Fruit fly (Drosophila melanogaster): ENCODE measurements around the gene CG31559.

Gene CG31559

DNA sequence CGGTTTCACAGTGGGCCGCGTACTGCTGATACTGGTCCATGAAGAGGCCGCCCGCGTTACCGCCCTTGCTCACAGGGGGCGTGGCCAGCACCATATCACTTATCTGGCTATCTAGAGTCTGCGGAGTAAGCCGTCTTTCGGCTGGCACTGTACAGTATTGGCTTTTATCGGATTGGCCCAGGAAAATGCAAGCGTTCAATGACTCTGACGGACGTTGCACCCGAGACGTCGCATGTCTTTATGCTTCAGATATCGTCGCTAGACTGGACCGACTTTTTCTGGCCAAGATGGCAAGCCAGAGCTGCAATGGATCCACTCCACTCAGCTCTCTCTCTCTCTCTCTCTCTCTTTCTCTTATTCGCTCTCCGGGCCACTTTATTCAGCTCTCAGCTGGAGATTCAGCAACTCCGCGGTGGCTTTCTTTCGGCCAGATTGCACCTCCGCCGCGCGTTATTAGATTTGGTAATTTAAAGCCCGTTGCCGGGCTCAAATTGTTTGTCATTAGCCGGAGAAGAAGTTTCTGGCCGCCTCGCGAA, at the start of gene CG31559:
CG31559 (minus strand) TSS at position 273 of the 536 bp plus-strand sequence.
- no peak for TF ChIP-seq noc (tag; optimal IDR thresholded peaks at IDR 0.05)

- no peak for TF ChIP-seq noc (tag; optimal IDR thresholded peaks at IDR 0.05)
Measured at dm6 chr3R:6203000-6203399, 46.0 kb upstream of the CG31559 start.

- TF ChIP-seq noc (tag; optimal IDR thresholded peaks at IDR 0.05), result no peak
Measured at dm6 chr3R:6199717-6200116, 42.7 kb upstream of the CG31559 start.

dm6 chr3R:6198488-6198892, 41.5 kb upstream of the CG31559 start, which contains the start of gene Osi24:
Gene Osi24, plus strand, starts transcription at chr3R:6198811.
- peak; percentile 3 for TF ChIP-seq noc (tag; optimal IDR thresholded peaks at IDR 0.05)

dm6 chr3R:6196416-6196815, 39.4 kb upstream of the CG31559 start:
- TF ChIP-seq noc (tag; optimal IDR thresholded peaks at IDR 0.05), result no peak

- no peak for TF ChIP-seq noc (tag; optimal IDR thresholded peaks at IDR 0.05)
Measured at dm6 chr3R:6187015-6187414, 30.0 kb upstream of the CG31559 start, which contains the start of gene NPFR. Gene NPFR, plus strand, starts transcription at chr3R:6187315.

DNA sequence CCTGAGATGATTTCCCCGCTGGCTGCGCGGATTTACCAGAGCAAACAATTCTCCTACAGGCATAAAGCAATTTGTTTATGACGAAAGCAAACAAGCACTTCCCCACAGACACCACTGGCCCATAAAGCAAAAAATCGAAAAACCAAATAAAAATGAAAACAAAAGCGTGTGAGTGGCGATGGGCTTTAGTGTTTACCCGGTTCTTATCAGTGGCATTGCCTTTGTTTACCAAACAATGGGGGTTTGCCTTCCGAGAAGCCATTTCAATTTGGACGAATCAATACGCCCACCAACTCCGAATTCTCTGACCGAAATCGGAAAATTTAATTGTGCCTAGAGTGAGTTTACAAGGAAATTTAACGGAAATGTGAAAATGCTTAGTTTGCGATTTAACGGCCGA, 25.5 kb upstream of the CG31559 start:
- TF ChIP-seq noc (tag; optimal IDR thresholded peaks at IDR 0.05), result no peak

dm6 chr3R:6173249-6173648, 16.2 kb upstream of the CG31559 start, which contains the start of gene Osi1:
Gene Osi1, plus strand, starts transcription at chr3R:6173549.
- no peak for TF ChIP-seq noc (tag; optimal IDR thresholded peaks at IDR 0.05)

DNA sequence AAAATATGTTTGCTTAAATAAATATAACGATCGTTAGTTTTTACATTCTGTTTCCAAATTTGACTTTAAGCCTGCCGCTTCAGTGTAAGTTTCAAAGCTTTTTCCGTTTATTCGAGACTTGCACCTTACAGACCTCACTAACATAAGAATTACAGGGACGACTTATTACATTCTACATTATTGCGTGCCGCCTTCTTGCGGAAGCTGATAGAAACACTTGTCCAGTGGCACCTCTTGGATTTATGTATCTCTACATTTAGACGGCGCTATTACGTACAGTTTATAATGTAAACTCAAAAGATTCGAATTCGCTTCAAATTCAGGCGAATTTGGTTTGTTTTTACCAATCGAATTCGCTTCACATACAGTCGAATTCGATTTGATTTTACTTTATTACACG, 13.7 kb upstream of the CG31559 start:
- TF ChIP-seq noc (tag; optimal IDR thresholded peaks at IDR 0.05), result no peak

DNA sequence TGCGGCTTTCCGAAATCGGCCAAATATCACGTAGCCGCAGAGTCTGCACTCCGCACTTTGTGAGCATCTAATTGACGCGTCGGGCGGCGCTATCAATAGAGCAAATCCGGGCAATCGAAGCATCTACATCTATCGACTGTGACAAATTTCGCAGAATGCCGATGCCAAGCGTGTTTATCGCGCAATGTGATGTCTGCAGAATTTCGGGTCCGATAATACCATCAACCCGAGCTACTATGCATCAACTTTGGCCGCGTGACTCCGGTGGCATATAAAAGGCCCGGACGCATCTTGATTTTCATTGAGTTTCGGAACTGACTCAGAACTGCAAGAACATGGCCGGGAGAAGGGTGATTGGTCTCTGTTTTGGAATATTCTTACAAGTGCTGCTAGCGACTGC, 10.1 kb upstream of the CG31559 start, which contains the start of gene CG1077:
CG1077 (plus strand) TSS at position 301 of the 400 bp plus-strand sequence.
- TF ChIP-seq noc (tag; optimal IDR thresholded peaks at IDR 0.05), result no peak

DNA sequence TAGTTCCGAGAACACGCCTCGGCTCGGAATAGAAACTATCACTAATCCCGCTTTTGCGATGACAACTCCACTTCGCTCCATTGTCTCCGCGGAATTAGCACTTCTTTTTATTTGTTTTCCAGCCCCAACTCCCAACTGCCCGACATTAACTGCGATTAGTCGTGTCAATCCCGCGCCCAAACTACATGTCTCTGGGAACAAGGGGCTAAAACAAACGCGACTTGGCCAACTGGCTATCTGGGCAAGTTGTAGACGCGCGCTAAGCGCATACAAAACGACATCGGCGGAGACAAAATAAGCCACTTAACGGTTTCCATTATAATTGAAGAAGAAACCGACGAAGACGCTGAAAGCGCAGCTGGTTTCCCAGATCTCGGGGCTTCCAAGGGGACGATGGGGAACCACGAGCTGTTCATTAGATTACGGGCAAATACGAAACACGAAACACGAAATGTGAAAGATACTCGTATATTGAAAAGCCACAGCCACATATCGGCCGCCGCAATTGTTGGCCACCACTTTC, 2.2 kb downstream of the CG31559 start:
- TF ChIP-seq noc (tag; optimal IDR thresholded peaks at IDR 0.05), result no peak

- no peak for TF ChIP-seq noc (tag; optimal IDR thresholded peaks at IDR 0.05)
Measured at dm6 chr3R:6153574-6153973, 3.5 kb downstream of the CG31559 start.

dm6 chr3R:6149593-6149992, 7.4 kb downstream of the CG31559 start:
- TF ChIP-seq noc (tag; optimal IDR thresholded peaks at IDR 0.05), result no peak

dm6 chr3R:6149130-6149529, 7.9 kb downstream of the CG31559 start:
- TF ChIP-seq noc (tag; optimal IDR thresholded peaks at IDR 0.05), result no peak

dm6 chr3R:6141768-6142167, 15.3 kb downstream of the CG31559 start:
- no peak for TF ChIP-seq noc (tag; optimal IDR thresholded peaks at IDR 0.05)

- no peak for TF ChIP-seq noc (tag; optimal IDR thresholded peaks at IDR 0.05)
Measured at dm6 chr3R:6122292-6122691, 34.7 kb downstream of the CG31559 start, which contains the start of gene Vha14-2. Gene Vha14-2, plus strand, starts transcription at chr3R:6122592.

DNA sequence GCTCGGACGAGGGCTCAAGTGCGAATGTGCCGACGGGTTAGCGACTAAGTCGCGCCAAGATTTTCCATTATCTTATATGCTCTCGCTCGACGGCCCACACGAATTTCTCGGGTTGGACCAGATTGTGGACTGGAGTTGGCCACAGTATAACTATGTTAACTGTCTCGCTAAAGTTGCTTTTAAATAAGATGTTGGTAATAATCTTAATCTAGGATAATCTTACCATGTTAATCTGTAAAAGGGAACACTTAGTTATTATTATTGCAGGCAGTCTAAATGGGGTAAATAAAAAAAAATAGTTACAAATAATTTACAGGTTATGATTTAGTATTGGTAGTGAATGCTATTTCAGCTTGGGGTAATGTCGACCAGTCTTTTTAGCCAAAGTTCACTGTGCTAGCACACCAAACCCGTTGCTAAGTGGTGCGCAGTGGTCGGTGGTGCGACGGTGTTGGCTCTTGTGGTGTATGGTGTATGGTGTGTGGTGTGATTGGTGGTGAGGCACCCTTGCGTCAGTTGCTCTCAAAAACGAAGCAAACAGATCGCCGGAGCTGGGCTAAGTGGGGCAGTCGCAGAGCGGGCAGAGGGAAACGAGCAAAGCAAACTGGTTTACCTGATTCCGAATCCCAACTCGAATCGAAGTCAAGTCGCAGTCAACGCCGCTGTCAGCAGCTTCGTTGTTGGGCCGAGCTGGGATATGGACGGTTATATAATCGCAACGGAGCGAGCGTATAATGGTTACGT, 44.6 kb downstream of the CG31559 start, which contains the start of gene Obp83g:
Obp83g (minus strand) TSS at position 51 of the 744 bp plus-strand sequence.
- peak; percentile 77 for TF ChIP-seq noc (tag; optimal IDR thresholded peaks at IDR 0.05)
